Worm (Caenorhabditis elegans): ENCODE results near the gene Y46G5A.29.
A peak's percentile ranks its signal among the peaks of the same experiment; 100 is the strongest.

Y46G5A.29 gene

ce11 chrII:12866079-12866478 lies 10.1 kb downstream of the Y46G5A.29 start (continued):
- TF ChIP-seq dpl-1 (GFP tag; optimal IDR thresholded peaks at IDR 0.05), result no peak
- TF ChIP-seq sea-2 (GFP tag; IDR thresholded peaks at IDR 0.05), result no peak
- no peak for TF ChIP-seq ztf-22 (GFP tag; optimal IDR thresholded peaks at IDR 0.05)
- TF ChIP-seq let-607 (tag; optimal IDR thresholded peaks at IDR 0.05), result no peak
- no peak for TF ChIP-seq lir-1 (GFP tag; conservative IDR thresholded peaks at IDR 0.05)
- TF ChIP-seq T07F8.4 (tag; optimal IDR thresholded peaks at IDR 0.05), result no peak

ce11 chrII:12878071-12878668 lies 22.2 kb downstream of the Y46G5A.29 start, which contains the start of gene gsy-1:
Gene gsy-1 (minus strand): TSS chrII:12878121.
- TF ChIP-seq hsf-1 (GFP tag; IDR thresholded peaks at IDR 0.05) (no peak), nfyb-1 (GFP tag; IDR thresholded peaks at IDR 0.05) (0 out of 2 replicates have a peak, but pooled peaks have one; percentile 48), madf-6 (GFP tag; IDR thresholded peaks at IDR 0.05) (0 out of 2 replicates have a peak, but pooled peaks have one; percentile 17)

ce11 chrII:12878697-12879096 lies 22.7 kb downstream of the Y46G5A.29 start:
- peak; percentile 29 for TF ChIP-seq nhr-90 (tag; optimal IDR thresholded peaks at IDR 0.05)
- TF ChIP-seq let-607 (tag; optimal IDR thresholded peaks at IDR 0.05), result peak in 1 of 2 experiments; percentile 53
- TF ChIP-seq mcd-1 (GFP tag; IDR thresholded peaks at IDR 0.05), result 0 out of 2 replicates have a peak, but pooled peaks have one; percentile 22
- TF ChIP-seq tlf-1 (GFP tag; optimal IDR thresholded peaks at IDR 0.05), result peak; percentile 40
- TF ChIP-seq C06A6.2 (GFP tag; conservative IDR thresholded peaks at IDR 0.05), result no peak
- TF ChIP-seq hmg-20 (GFP tag; IDR thresholded peaks at IDR 0.05), result no peak
- no peak for TF ChIP-seq ekl-4 (GFP tag; IDR thresholded peaks at IDR 0.05)
- no peak for TF ChIP-seq egl-18 (GFP tag; IDR thresholded peaks at IDR 0.05)
- peak; percentile 53 for TF ChIP-seq lin-40 (tag; optimal IDR thresholded peaks at IDR 0.05)
- TF ChIP-seq madf-10 (tag; optimal IDR thresholded peaks at IDR 0.05), result peak; percentile 67
- TF ChIP-seq snpc-4 (GFP tag; optimal IDR thresholded peaks at IDR 0.05), result no peak
- TF ChIP-seq snpc-4 (tag; optimal IDR thresholded peaks at IDR 0.05), result peak in 3 of 4 experiments; percentile 8 to 50 (median 17)
- TF ChIP-seq him-1 (tag; optimal IDR thresholded peaks at IDR 0.05), result no peak
- peak; percentile 45 for TF ChIP-seq atf-7 (tag; optimal IDR thresholded peaks at IDR 0.05)
- peak; percentile 77; the same call in 1 of the 2 replicates for TF ChIP-seq B0336.3 (GFP tag; IDR thresholded peaks at IDR 0.05)
- TF ChIP-seq madf-6 (GFP tag; IDR thresholded peaks at IDR 0.05), result 0 out of 2 replicates have a peak, but pooled peaks have one; percentile 19
- TF ChIP-seq chd-7 (tag; optimal IDR thresholded peaks at IDR 0.05), result peak; percentile 60
- TF ChIP-seq lin-54 (GFP tag; optimal IDR thresholded peaks at IDR 0.05), result peak; percentile 14
- TF ChIP-seq K11D2.4 (GFP tag; IDR thresholded peaks at IDR 0.05), result peak; percentile 48; the same call in 1 of the 2 replicates
- peak; percentile 24 for TF ChIP-seq repo-1 (tag; optimal IDR thresholded peaks at IDR 0.05)
- no peak for TF ChIP-seq Y53F4B.3 (GFP tag; IDR thresholded peaks at IDR 0.05)
- peak; percentile 57 for TF ChIP-seq attf-5 (GFP tag; optimal IDR thresholded peaks at IDR 0.05)
- TF ChIP-seq ets-4 (GFP tag; optimal IDR thresholded peaks at IDR 0.05), result peak; percentile 50
- peak; percentile 23 for TF ChIP-seq ztf-26 (tag; optimal IDR thresholded peaks at IDR 0.05)
- TF ChIP-seq hmg-1.2 (GFP tag; IDR thresholded peaks at IDR 0.05), result peak; percentile 75; the same call in 1 of the 2 replicates
- no peak for TF ChIP-seq hsf-1 (GFP tag; IDR thresholded peaks at IDR 0.05)
- TF ChIP-seq tbp1 (GFP tag; optimal IDR thresholded peaks at IDR 0.05), result peak; percentile 62
- TF ChIP-seq Y95B8A.8 (GFP tag; IDR thresholded peaks at IDR 0.05), result 0 out of 2 replicates have a peak, but pooled peaks have one; percentile 59
- peak; percentile 40; the same call in 1 of the 2 replicates for TF ChIP-seq egrh-3 (GFP tag; IDR thresholded peaks at IDR 0.05)
- TF ChIP-seq nhr-80 (tag; optimal IDR thresholded peaks at IDR 0.05), result peak; percentile 94
- no peak for TF ChIP-seq cebp-1 (GFP tag; IDR thresholded peaks at IDR 0.05)
- peak; percentile 71 for TF ChIP-seq cebp-1 (tag; optimal IDR thresholded peaks at IDR 0.05)
- no peak for TF ChIP-seq F49E8.2 (tag; optimal IDR thresholded peaks at IDR 0.05; ENCODE audit: insufficient read depth)
- TF ChIP-seq zfh-2 (GFP tag; conservative IDR thresholded peaks at IDR 0.05), result peak; percentile 75
- TF ChIP-seq egl-44 (GFP tag; IDR thresholded peaks at IDR 0.05), result no peak
- peak; percentile 54 for TF ChIP-seq F23B12.7 (tag; optimal IDR thresholded peaks at IDR 0.05; ENCODE audit: insufficient read depth)
- peak; percentile 19 for TF ChIP-seq ceh-27 (GFP tag; optimal IDR thresholded peaks at IDR 0.05)

Data from whole organism, young adult.